Worm (Caenorhabditis elegans) whole organism, L3 larva: ENCODE measurements around the gene C01G5.9.

Experiments
- egl-27 ChIP-seq: sonication (generic microtip); optimal IDR thresholded peaks from 4 replicates; lab custom pipeline; 2017; ENCODE audit warnings: missing biosample characterization, missing genetic modification reagents, missing genetic modification characterization
- elt-1 ChIP-seq: fragments of 150-350 bp; optimal IDR thresholded peaks from 2 replicates; lab custom pipeline; 2014; ENCODE audit warnings: missing biosample characterization, missing genetic modification characterization
- fos-1 ChIP-seq: fragments of 150-350 bp; optimal IDR thresholded peaks from 2 replicates; lab custom pipeline; 2014; ENCODE audit warnings: missing biosample characterization, missing genetic modification characterization
- jun-1 ChIP-seq: fragments of 150-350 bp; optimal IDR thresholded peaks from 2 replicates; lab custom pipeline; 2014; ENCODE audit warnings: missing biosample characterization, missing genetic modification reagents, missing genetic modification characterization
- nhr-28 ChIP-seq: fragments of 150-350 bp; optimal IDR thresholded peaks from 2 replicates; lab custom pipeline; 2014; ENCODE audit warnings: missing biosample characterization, missing genetic modification characterization
- pha-4 ChIP-seq: fragments of 150-350 bp; optimal IDR thresholded peaks from 2 replicates; lab custom pipeline; 2014; ENCODE audit warnings: missing biosample characterization, missing genetic modification reagents, missing genetic modification characterization
- pqm-1 ChIP-seq: fragments of 150-350 bp; optimal IDR thresholded peaks from 2 replicates; lab custom pipeline; 2017; ENCODE audit warnings: missing biosample characterization, missing genetic modification characterization, inconsistent platforms
- sea-2 ChIP-seq: fragments of 150-350 bp; sonication (generic microtip); optimal IDR thresholded peaks from 4 replicates; lab custom pipeline; 2014; ENCODE audit warnings: missing biosample characterization, missing genetic modification reagents, missing genetic modification characterization
- snpc-4 ChIP-seq: fragments of 150-350 bp; optimal IDR thresholded peaks from 2 replicates; lab custom pipeline; 2014; ENCODE audit warnings: missing biosample characterization, missing genetic modification characterization
- tbx-2 ChIP-seq: sonication (generic microtip); optimal IDR thresholded peaks from 2 replicates; lab custom pipeline; 2016; ENCODE audit warnings: mild to moderate bottlenecking, missing genetic modification characterization, missing compliant biosample characterization
- unc-62 ChIP-seq: fragments of 150-350 bp; sonication (generic microtip); optimal IDR thresholded peaks from 4 replicates; lab custom pipeline; 2014; ENCODE audit warnings: missing biosample characterization, missing genetic modification reagents, missing genetic modification characterization

DNA sequence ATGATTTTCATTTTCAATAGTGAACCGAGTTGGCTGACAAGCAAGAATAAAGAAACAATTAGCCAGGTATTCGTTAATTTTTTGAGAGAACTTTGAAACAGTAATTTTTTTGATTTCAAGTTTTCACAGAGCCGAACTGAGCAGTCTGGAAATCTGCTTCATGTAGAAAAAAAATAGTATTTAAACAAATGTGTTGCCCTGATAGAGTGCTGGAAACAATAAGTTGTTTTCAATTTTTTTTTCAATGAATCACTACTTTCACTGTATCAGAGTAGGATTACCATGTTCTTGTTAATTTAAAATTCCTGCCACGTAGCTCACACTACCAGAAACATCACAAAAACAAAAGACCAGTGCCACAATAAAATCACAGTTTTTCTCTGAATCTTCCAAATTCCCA lies 19.3 kb upstream of the C01G5.9 start:
- TF ChIP-seq pha-4: no peak
- TF ChIP-seq tbx-2 (tag; lab: Kevin White, UChicago): no peak
- no peak for TF ChIP-seq snpc-4 (tag; lab: Kevin White, UChicago)
- no peak for TF ChIP-seq pqm-1
- no peak for TF ChIP-seq sea-2 (GFP tag; lab: Kevin White, UChicago)
- no peak for TF ChIP-seq unc-62
- TF ChIP-seq elt-1 (tag; lab: Kevin White, UChicago): no peak
- no peak for TF ChIP-seq egl-27 (tag; lab: Kevin White, UChicago)
- no peak for TF ChIP-seq nhr-28 (tag; lab: Kevin White, UChicago)
- no peak for TF ChIP-seq jun-1
- TF ChIP-seq fos-1: no peak
